Worm (Caenorhabditis elegans): ENCODE results near the gene idpb-3.
A peak's percentile ranks its signal among the peaks of the same experiment; 100 is the strongest.

The idpb-3 gene

DNA sequence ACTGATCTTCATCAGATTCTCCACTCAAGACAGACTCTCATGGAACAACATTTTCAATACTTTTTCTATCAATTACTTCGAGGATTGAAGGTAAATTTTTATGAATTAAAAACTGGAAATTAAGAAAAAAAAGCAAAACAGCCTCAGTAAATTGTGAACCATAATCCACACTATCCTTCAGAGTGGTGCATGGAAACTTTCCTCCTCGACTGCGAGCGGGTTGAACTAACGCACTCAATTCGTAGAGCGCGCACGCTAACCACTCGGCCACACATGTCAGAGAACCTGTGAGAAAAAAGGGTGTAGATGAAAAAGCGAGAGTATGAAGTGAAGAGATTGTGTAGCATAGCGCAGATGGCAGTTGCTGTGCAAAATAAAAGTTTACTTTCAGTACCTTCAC, 3.4 kb upstream of the idpb-3 start (continued):
- TF ChIP-seq ZK546.5 (tag; optimal IDR thresholded peaks at IDR 0.05) (no peak), elt-2 (tag; optimal IDR thresholded peaks at IDR 0.05) (peak; percentile 80), nhr-76 (tag; optimal IDR thresholded peaks at IDR 0.05) (no peak), R02D3.7 (tag; optimal IDR thresholded peaks at IDR 0.05) (no peak), ama-1 (optimal IDR thresholded peaks at IDR 0.05) (peak; percentile 20)

ce11 chrII:5103784-5104457, 2.3 kb upstream of the idpb-3 start, which contains the start of the genes C04G6.11 and mpk-2:
TSS of gene C04G6.11 (minus strand) at chrII:5103834.
TSS of gene mpk-2 (plus strand) at chrII:5104118.
- TF ChIP-seq jun-1 (tag; optimal IDR thresholded peaks at IDR 0.05) = peak; percentile 33
- no peak for TF ChIP-seq ztf-4 (tag; optimal IDR thresholded peaks at IDR 0.05)
- TF ChIP-seq pqm-1 (tag; optimal IDR thresholded peaks at IDR 0.05) = peak; percentile 42
- no peak for TF ChIP-seq egl-5 (tag; optimal IDR thresholded peaks at IDR 0.05)
- peak; percentile 99 for TF ChIP-seq elt-2 (tag; optimal IDR thresholded peaks at IDR 0.05)
- TF ChIP-seq nfya-1 (tag; optimal IDR thresholded peaks at IDR 0.05; ENCODE audit: insufficient read depth) = no peak
- peak; percentile 27 for TF ChIP-seq pha-4 (tag; optimal IDR thresholded peaks at IDR 0.05)
- no peak for TF ChIP-seq mml-1 (tag; optimal IDR thresholded peaks at IDR 0.05)

DNA sequence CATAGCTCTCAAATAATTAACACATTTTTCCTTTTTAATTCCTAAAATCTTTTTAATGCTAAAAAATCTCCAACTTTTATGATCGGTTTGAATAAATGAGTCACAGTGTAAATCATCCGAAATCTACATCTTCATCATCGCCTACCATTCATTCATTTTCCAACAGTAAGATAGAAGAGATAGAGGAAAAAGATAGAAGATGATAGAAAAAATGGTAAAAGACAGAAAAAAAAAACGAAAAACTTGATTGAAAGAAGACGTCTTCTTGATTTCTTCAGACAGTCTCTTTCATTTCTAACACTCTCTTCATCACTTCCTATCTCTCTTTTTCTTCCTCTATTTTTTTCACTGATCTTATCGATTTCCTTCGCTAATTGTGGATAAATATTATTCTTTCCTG, 1.6 kb upstream of the idpb-3 start:
- TF ChIP-seq skn-1 (tag; optimal IDR thresholded peaks at IDR 0.05) (no peak), hmg-11 (tag; optimal IDR thresholded peaks at IDR 0.05) (no peak), nhr-28 (tag; optimal IDR thresholded peaks at IDR 0.05) (no peak), R02D3.7 (tag; optimal IDR thresholded peaks at IDR 0.05) (no peak), nhr-25 (tag; optimal IDR thresholded peaks at IDR 0.05) (peak; percentile 3), nhr-237 (tag; optimal IDR thresholded peaks at IDR 0.05) (no peak), elt-1 (tag; optimal IDR thresholded peaks at IDR 0.05) (peak; percentile 88), egl-5 (tag; optimal IDR thresholded peaks at IDR 0.05) (no peak), ztf-4 (tag; optimal IDR thresholded peaks at IDR 0.05) (no peak), mml-1 (tag; optimal IDR thresholded peaks at IDR 0.05) (no peak), tbx-2 (tag; optimal IDR thresholded peaks at IDR 0.05) (no peak), eor-1 (tag; optimal IDR thresholded peaks at IDR 0.05) (no peak), snpc-4 (tag; optimal IDR thresholded peaks at IDR 0.05) (no peak), nhr-43 (tag; optimal IDR thresholded peaks at IDR 0.05; ENCODE audit: poor library complexity, severe bottlenecking) (no peak), egl-27 (tag; optimal IDR thresholded peaks at IDR 0.05) (no peak), sea-2 (GFP tag; optimal IDR thresholded peaks at IDR 0.05) (no peak)

- no peak for TF ChIP-seq nhr-28 (tag; optimal IDR thresholded peaks at IDR 0.05)
- no peak for TF ChIP-seq ceh-28 (tag; optimal IDR thresholded peaks at IDR 0.05)
- TF ChIP-seq jun-1 (tag; optimal IDR thresholded peaks at IDR 0.05) = no peak
- TF ChIP-seq fkh-10 (GFP tag; optimal IDR thresholded peaks at IDR 0.05) = no peak
- no peak for TF ChIP-seq hmg-11 (tag; optimal IDR thresholded peaks at IDR 0.05)
- TF ChIP-seq ama-1 (optimal IDR thresholded peaks at IDR 0.05) = no peak
- TF ChIP-seq mml-1 (tag; optimal IDR thresholded peaks at IDR 0.05) = no peak
- no peak for TF ChIP-seq snpc-4 (tag; optimal IDR thresholded peaks at IDR 0.05)
- TF ChIP-seq nhr-67 (tag; optimal IDR thresholded peaks at IDR 0.05) = no peak
- no peak for TF ChIP-seq ceh-9 (tag; optimal IDR thresholded peaks at IDR 0.05)
- TF ChIP-seq nhr-77 (tag; optimal IDR thresholded peaks at IDR 0.05) = no peak
- no peak for TF ChIP-seq nhr-23 (tag; optimal IDR thresholded peaks at IDR 0.05)
- no peak for TF ChIP-seq elt-2 (tag; optimal IDR thresholded peaks at IDR 0.05)
- no peak for TF ChIP-seq nhr-25 (tag; optimal IDR thresholded peaks at IDR 0.05)
- TF ChIP-seq R02D3.7 (tag; optimal IDR thresholded peaks at IDR 0.05) = no peak
- no peak for TF ChIP-seq zag-1 (tag; optimal IDR thresholded peaks at IDR 0.05)
These were observed 2.0 kb downstream of the idpb-3 start, which contains the start of gene C04G6.6 for ce11 chrII:5099649-5100048. TSS of gene C04G6.6 (minus strand) at chrII:5099749.

ce11 chrII:5099034-5099433, 2.6 kb downstream of the idpb-3 start:
- TF ChIP-seq ama-1 (optimal IDR thresholded peaks at IDR 0.05) = no peak
- TF ChIP-seq nfya-1 (tag; optimal IDR thresholded peaks at IDR 0.05; ENCODE audit: insufficient read depth) = peak; percentile 86

DNA sequence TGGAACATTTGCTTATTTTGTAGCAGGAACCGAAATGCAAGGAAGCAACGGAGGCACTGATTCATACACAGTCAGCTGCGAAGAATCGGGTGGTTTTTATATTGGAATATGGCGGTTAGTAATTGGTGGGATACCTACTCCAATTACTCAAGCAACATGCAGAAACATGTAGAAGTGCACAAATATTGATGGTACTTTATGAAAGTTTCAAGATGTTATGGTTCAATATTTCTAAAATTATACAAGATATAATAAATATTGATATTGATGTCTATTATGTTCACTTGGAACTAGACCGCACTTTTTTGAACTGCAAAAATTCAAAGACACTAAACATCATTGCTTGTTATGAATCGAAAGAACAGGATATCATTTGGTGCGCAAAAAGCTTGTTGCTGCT, 7.7 kb downstream of the idpb-3 start, which contains the start of gene C04G6.13:
Gene C04G6.13, plus strand, starts transcription at position 301 of the 400 bp plus-strand sequence.
- TF ChIP-seq tbx-2 (tag; optimal IDR thresholded peaks at IDR 0.05) (no peak), nhr-23 (tag; optimal IDR thresholded peaks at IDR 0.05) (no peak), skn-1 (tag; optimal IDR thresholded peaks at IDR 0.05) (no peak), ama-1 (optimal IDR thresholded peaks at IDR 0.05) (no peak), hmg-11 (tag; optimal IDR thresholded peaks at IDR 0.05) (no peak), mml-1 (tag; optimal IDR thresholded peaks at IDR 0.05) (no peak), nhr-11 (tag; optimal IDR thresholded peaks at IDR 0.05) (no peak), eor-1 (tag; optimal IDR thresholded peaks at IDR 0.05) (no peak), lin-39 (tag; optimal IDR thresholded peaks at IDR 0.05) (no peak)

Measured in whole organism, L3 larva.